Fruit fly (Drosophila melanogaster): ENCODE measurements around the gene CG13299.

dm6 chr3L:6263470-6263869 lies 31.3 kb upstream of the CG13299 start:
- TF ChIP-seq pan (optimal IDR thresholded peaks at IDR 0.05): no peak
- TF ChIP-seq usp (GFP tag; optimal IDR thresholded peaks at IDR 0.05): no peak
- no peak for TF ChIP-seq Dll (optimal IDR thresholded peaks at IDR 0.05)
- TF ChIP-seq psq (optimal IDR thresholded peaks at IDR 0.05): no peak

Measured in whole organism.